Fruit fly (Drosophila melanogaster) whole organism, embryonic: Measurements from ENCODE around the gene CG33695.
A peak's percentile ranks its signal among the peaks of the same experiment; 100 is the strongest.

Experiments
- Aef1 ChIP-seq: fragments of 200-800 bp; sonication (Bioruptor generic); IDR thresholded peaks from 3 replicates; pipeline ENCODE4 v1.3.6; 2022; ENCODE audit warnings: missing biosample characterization, missing genetic modification characterization
- B-H2 ChIP-seq: fragments of 200-800 bp; sonication (Bioruptor generic); optimal IDR thresholded peaks from 2 replicates; lab custom pipeline; 2018; ENCODE audit warnings: missing biosample characterization, mild to moderate bottlenecking, missing genetic modification characterization
- BEAF-32 ChIP-seq: fragments of 200-800 bp; sonication (Bioruptor generic); optimal IDR thresholded peaks from 3 replicates; lab custom pipeline; 2017; ENCODE audit warnings: missing biosample characterization, missing genetic modification characterization, mild to moderate bottlenecking, moderate library complexity, missing genetic modification reagents
- CG10267 ChIP-seq: fragments of 200-800 bp; sonication (Bioruptor generic); optimal IDR thresholded peaks from 2 replicates; lab custom pipeline; 2018; ENCODE audit warnings: missing biosample characterization, mild to moderate bottlenecking, missing genetic modification characterization, moderate library complexity
- CG10366 ChIP-seq: fragments of 200-800 bp; sonication (Bioruptor generic); IDR thresholded peaks from 2 replicates; pipeline ENCODE4 v1.3.6; 2022; ENCODE audit warnings: missing biosample characterization, missing genetic modification characterization
- CG10979 ChIP-seq: fragments of 200-800 bp; sonication (Bioruptor generic); optimal IDR thresholded peaks from 2 replicates; lab custom pipeline; 2018; ENCODE audit warnings: missing biosample characterization, mild to moderate bottlenecking, missing genetic modification characterization, moderate library complexity
- CG11504 ChIP-seq: fragments of 200-800 bp; sonication (Bioruptor generic); optimal IDR thresholded peaks from 3 replicates; lab custom pipeline; 2019; ENCODE audit warnings: missing biosample characterization, mild to moderate bottlenecking, missing genetic modification characterization, moderate library complexity
- CG12659 ChIP-seq: fragments of 200-800 bp; sonication (Bioruptor generic); optimal IDR thresholded peaks from 3 replicates; lab custom pipeline; 2017; ENCODE audit warnings: mild to moderate bottlenecking, missing biosample characterization, missing genetic modification reagents, missing genetic modification characterization
- CG13424 ChIP-seq: fragments of 200-800 bp; sonication (Bioruptor generic); optimal IDR thresholded peaks from 2 replicates; lab custom pipeline; 2019; ENCODE audit warnings: missing biosample characterization, mild to moderate bottlenecking, missing genetic modification characterization, moderate library complexity
- CG13624 ChIP-seq: fragments of 200-800 bp; sonication (Bioruptor generic); optimal IDR thresholded peaks from 2 replicates; lab custom pipeline; 2016; ENCODE audit warnings: missing biosample characterization, missing genetic modification characterization
- CG15514 ChIP-seq: fragments of 200-800 bp; sonication (Bioruptor generic); optimal IDR thresholded peaks from 3 replicates; lab custom pipeline; 2017; ENCODE audit warnings: missing biosample characterization, missing genetic modification characterization, mild to moderate bottlenecking, moderate library complexity, missing genetic modification reagents
- CG1602 ChIP-seq: fragments of 200-800 bp; sonication (Bioruptor generic); optimal IDR thresholded peaks from 3 replicates; lab custom pipeline; 2016; ENCODE audit warnings: missing biosample characterization, missing genetic modification characterization
- CG1603 ChIP-seq: fragments of 200-800 bp; sonication (Bioruptor generic); optimal IDR thresholded peaks from 2 replicates; lab custom pipeline; 2019; ENCODE audit warnings: missing biosample characterization, mild to moderate bottlenecking, missing genetic modification characterization, moderate library complexity
- CG2875 ChIP-seq: fragments of 200-800 bp; sonication (Bioruptor generic); optimal IDR thresholded peaks from 2 replicates; lab custom pipeline; 2017; ENCODE audit warnings: missing biosample characterization, mild to moderate bottlenecking, missing genetic modification characterization, missing genetic modification reagents
- CG30403 ChIP-seq: fragments of 200-800 bp; sonication (Bioruptor generic); optimal IDR thresholded peaks from 3 replicates; lab custom pipeline; 2016; ENCODE audit warnings: missing biosample characterization, missing genetic modification characterization
- CG3726 ChIP-seq: fragments of 200-800 bp; sonication (Bioruptor generic); IDR thresholded peaks from 3 replicates; pipeline ENCODE4, ENCODE4 v1.3.6; 2022; ENCODE audit warnings: missing biosample characterization, missing genetic modification characterization
- CG4617 ChIP-seq: fragments of 200-800 bp; sonication (Bioruptor generic); optimal IDR thresholded peaks from 3 replicates; lab custom pipeline; 2016; ENCODE audit warnings: missing biosample characterization, missing genetic modification characterization, borderline replicate concordance
- CG6683 ChIP-seq: fragments of 200-800 bp; sonication (Bioruptor generic); optimal IDR thresholded peaks from 2 replicates; lab custom pipeline; 2017; ENCODE audit warnings: missing biosample characterization, mild to moderate bottlenecking, missing genetic modification characterization, missing genetic modification reagents
- CG7271 ChIP-seq: fragments of 200-800 bp; sonication (Bioruptor generic); optimal IDR thresholded peaks from 2 replicates; lab custom pipeline; 2018; ENCODE audit warnings: missing biosample characterization, mild to moderate bottlenecking, missing genetic modification characterization, moderate library complexity
- CG8359 ChIP-seq: fragments of 200-800 bp; sonication (Bioruptor generic); optimal IDR thresholded peaks from 2 replicates; lab custom pipeline; 2017; ENCODE audit warnings: missing biosample characterization, mild to moderate bottlenecking, missing genetic modification characterization, borderline replicate concordance
- CG9817 ChIP-seq: fragments of 200-800 bp; sonication (Bioruptor generic); optimal IDR thresholded peaks from 2 replicates; lab custom pipeline; 2018; ENCODE audit warnings: missing biosample characterization, mild to moderate bottlenecking, missing genetic modification characterization, moderate library complexity
- CoRest ChIP-seq: fragments of 200-800 bp; sonication (Bioruptor generic); optimal IDR thresholded peaks from 3 replicates; lab custom pipeline; 2018; ENCODE audit warnings: missing biosample characterization, mild to moderate bottlenecking, missing genetic modification characterization, moderate library complexity
- Dp ChIP-seq: fragments of 200-800 bp; sonication (Bioruptor generic); optimal IDR thresholded peaks from 2 replicates; lab custom pipeline; 2018; ENCODE audit warnings: missing biosample characterization, mild to moderate bottlenecking, missing genetic modification characterization, moderate library complexity
- GATAe ChIP-seq: fragments of 200-800 bp; sonication (Bioruptor generic); conservative IDR thresholded peaks from 2 replicates; pipeline ENCODE4 v1.3.6; 2022; ENCODE audit warnings: missing biosample characterization, missing genetic modification characterization
- Gug ChIP-seq: fragments of 200-800 bp; sonication (Bioruptor generic); IDR thresholded peaks from 4 replicates; pipeline ENCODE4 v1.3.6; 2022; ENCODE audit warnings: missing biosample characterization, missing genetic modification characterization
- MESR4 ChIP-seq: fragments of 200-800 bp; sonication (Bioruptor generic); optimal IDR thresholded peaks from 2 replicates; lab custom pipeline; 2018; ENCODE audit warnings: missing biosample characterization, mild to moderate bottlenecking, missing genetic modification characterization, moderate library complexity
- PHDP ChIP-seq: fragments of 200-800 bp; sonication (Bioruptor generic); optimal IDR thresholded peaks from 3 replicates; lab custom pipeline; 2018; ENCODE audit warnings: missing biosample characterization, mild to moderate bottlenecking, missing genetic modification characterization, moderate library complexity
- Sox100B ChIP-seq: fragments of 200-800 bp; sonication (Bioruptor generic); optimal IDR thresholded peaks from 3 replicates; lab custom pipeline; 2018; ENCODE audit warnings: missing biosample characterization, mild to moderate bottlenecking, missing genetic modification characterization
- Spps ChIP-seq: fragments of 200-800 bp; sonication (Bioruptor generic); optimal IDR thresholded peaks from 2 replicates; lab custom pipeline; 2018; ENCODE audit warnings: missing biosample characterization, mild to moderate bottlenecking, missing genetic modification characterization
- Tbp ChIP-seq: fragments of >200 bp; optimal IDR thresholded peaks from 2 replicates; lab custom pipeline; 2018; ENCODE audit warnings: missing biosample characterization, missing genetic modification characterization
- Trl ChIP-seq, 3 experiments: fragments of >200 bp in 2 of 3; fragments of 200-800 bp in 1 of 3; sonication (Bioruptor generic) in 1 of 3; optimal IDR thresholded peaks; 2 replicates in 1 of 3; 3 replicates in 2 of 3; lab custom pipeline; 2016 to 2017; ENCODE audit warnings: missing biosample characterization in 1 of 3, missing genetic modification characterization in 1 of 3
- YL-1 ChIP-seq: fragments of 200-800 bp; sonication (Bioruptor generic); optimal IDR thresholded peaks from 3 replicates; lab custom pipeline; 2017; ENCODE audit warnings: missing biosample characterization, mild to moderate bottlenecking, missing genetic modification characterization
- ac ChIP-seq: fragments of 200-800 bp; sonication (Bioruptor generic); optimal IDR thresholded peaks from 3 replicates; lab custom pipeline; 2017; ENCODE audit warnings: missing biosample characterization, mild to moderate bottlenecking, missing genetic modification characterization
- al ChIP-seq: fragments of 200-800 bp; sonication (Bioruptor generic); IDR thresholded peaks from 2 replicates; pipeline ENCODE4 v1.3.6; 2022; ENCODE audit warnings: missing biosample characterization, missing genetic modification characterization
- amos ChIP-seq: fragments of 200-800 bp; sonication (Bioruptor generic); IDR thresholded peaks from 2 replicates; pipeline ENCODE4 v1.3.6; 2022; ENCODE audit warnings: missing biosample characterization, missing genetic modification characterization; ENCODE audit not compliant: partially characterized antibody
- ap ChIP-seq: fragments of 200-800 bp; sonication (Bioruptor generic); IDR thresholded peaks from 2 replicates; pipeline ENCODE4 v1.3.6; 2022; ENCODE audit warnings: missing biosample characterization, missing genetic modification characterization
- ato ChIP-seq: fragments of 200-800 bp; sonication (Bioruptor generic); IDR thresholded peaks from 2 replicates; pipeline ENCODE4 v1.3.6; 2022; ENCODE audit warnings: missing biosample characterization, missing genetic modification characterization; ENCODE audit not compliant: partially characterized antibody
- bsh ChIP-seq, 2 experiments: fragments of 200-800 bp; sonication (Bioruptor generic); optimal IDR thresholded peaks; 2 replicates each; lab custom pipeline; 2017 to 2018; ENCODE audit warnings: mild to moderate bottlenecking in 2 of 2, missing biosample characterization in 2 of 2, missing genetic modification characterization in 2 of 2, moderate library complexity in 1 of 2
- gce ChIP-seq: fragments of 200-800 bp; sonication (Bioruptor generic); IDR thresholded peaks from 3 replicates; pipeline ENCODE4 v1.3.6; 2022; ENCODE audit warnings: missing biosample characterization, missing genetic modification characterization
- her ChIP-seq: fragments of 200-800 bp; sonication (Bioruptor generic); optimal IDR thresholded peaks from 2 replicates; lab custom pipeline; 2016; ENCODE audit warnings: missing biosample characterization, missing genetic modification characterization
- jing ChIP-seq: fragments of 200-800 bp; sonication (Bioruptor generic); optimal IDR thresholded peaks from 2 replicates; lab custom pipeline; 2018; ENCODE audit warnings: missing biosample characterization, mild to moderate bottlenecking, missing genetic modification characterization
- knrl ChIP-seq: fragments of 200-800 bp; sonication (Bioruptor generic); IDR thresholded peaks from 3 replicates; pipeline ENCODE4 v1.3.6; 2022; ENCODE audit warnings: missing biosample characterization, missing genetic modification characterization; ENCODE audit not compliant: partially characterized antibody
- nerfin-1 ChIP-seq: fragments of 200-800 bp; sonication (Bioruptor generic); optimal IDR thresholded peaks from 3 replicates; lab custom pipeline; 2019; ENCODE audit warnings: missing biosample characterization, mild to moderate bottlenecking, missing genetic modification characterization, moderate library complexity
- phol ChIP-seq: fragments of 200-800 bp; sonication (Bioruptor generic); optimal IDR thresholded peaks from 3 replicates; lab custom pipeline; 2018; ENCODE audit warnings: missing biosample characterization, mild to moderate bottlenecking, missing genetic modification characterization, moderate library complexity
- sens ChIP-seq: fragments of 200-800 bp; sonication (Bioruptor generic); peaks from one replicate; lab custom pipeline; 2016; ENCODE audit warnings: missing biosample characterization, missing genetic modification characterization
- sna ChIP-seq: fragments of 200-800 bp; sonication (Bioruptor generic); IDR thresholded peaks from 2 replicates; pipeline ENCODE4 v1.3.6; 2022; ENCODE audit warnings: missing biosample characterization, missing genetic modification characterization; ENCODE audit not compliant: partially characterized antibody
- sob ChIP-seq: fragments of 200-800 bp; sonication (Bioruptor generic); IDR thresholded peaks from 2 replicates; pipeline ENCODE4 v1.3.6; 2022; ENCODE audit warnings: missing biosample characterization, missing genetic modification characterization
- tll ChIP-seq, 2 experiments: fragments of 200-800 bp in 1 of 2; fragments of >200 bp in 1 of 2; sonication (Bioruptor generic) in 1 of 2; optimal IDR thresholded peaks; 2 replicates each; lab custom pipeline; 2017 to 2019; ENCODE audit warnings: missing biosample characterization in 2 of 2, missing genetic modification characterization in 2 of 2, mild to moderate bottlenecking in 1 of 2, moderate library complexity in 1 of 2
- trem ChIP-seq: fragments of 200-800 bp; optimal IDR thresholded peaks from 3 replicates; lab custom pipeline; 2019; ENCODE audit warnings: missing biosample characterization, mild to moderate bottlenecking, missing genetic modification characterization, moderate library complexity

Gene CG33695

dm6 chr2L:11280090-11280489 is 2.3 kb downstream of the CG33695 start, which contains the start of gene Ppt2 (continued):
- TF ChIP-seq Dp (GFP tag; lab: Kevin White, UChicago) (peak; percentile 91), CG15514 (peak; percentile 64), tll (GFP tag; optimal IDR thresholded peaks at IDR 0.05; lab: Kevin White, UChicago) (no peak), GATAe (GFP tag; lab: Robert Waterston, UW) (peak; percentile 34; the same call in 1 of the 2 replicates), al (GFP tag; lab: Robert Waterston, UW) (no peak), CG8359 (GFP tag; lab: Kevin White, UChicago) (no peak), phol (tag; lab: Kevin White, UChicago) (peak; percentile 31), CG11504 (tag; lab: Kevin White, UChicago) (no peak), Tbp (GFP tag; lab: Kevin White, UChicago) (no peak), CG13624 (GFP tag; lab: Kevin White, UChicago) (peak; percentile 44), trem (tag; lab: Kevin White, UChicago) (peak; percentile 24), gce (GFP tag; lab: Robert Waterston, UW) (no peak), ato (GFP tag; lab: Robert Waterston, UW) (no peak), her (GFP tag; lab: Kevin White, UChicago) (peak; percentile 100), sob (GFP tag; lab: Robert Waterston, UW) (peak; percentile 52; the same call in 1 of the 2 replicates), ac (GFP tag; lab: Kevin White, UChicago) (no peak), CG1603 (tag; lab: Kevin White, UChicago) (peak; percentile 77), CG3726 (GFP tag; lab: Robert Waterston, UW) (no peak), CG30403 (GFP tag; lab: Kevin White, UChicago) (no peak), Trl (optimal IDR thresholded peaks at IDR 0.05; lab: Kevin White, UChicago) (no peak), Trl (GFP tag; optimal IDR thresholded peaks at IDR 0.05; lab: Kevin White, UChicago) (no peak), BEAF-32 (GFP tag; lab: Kevin White, UChicago) (peak; percentile 32), Sox100B (GFP tag; lab: Kevin White, UChicago) (no peak), nerfin-1 (tag; lab: Kevin White, UChicago) (no peak), CoRest (tag; lab: Kevin White, UChicago) (no peak), CG1602 (GFP tag; lab: Kevin White, UChicago) (no peak), PHDP (no peak), MESR4 (GFP tag; lab: Kevin White, UChicago) (peak; percentile 76), jing (GFP tag; lab: Kevin White, UChicago) (no peak), Spps (tag; lab: Kevin White, UChicago) (no peak), CG7271 (no peak), CG10979 (no peak), CG9817 (tag; lab: Kevin White, UChicago) (no peak), CG10267 (peak; percentile 28), bsh (GFP tag; optimal IDR thresholded peaks at IDR 0.05; lab: Kevin White, UChicago) (no peak), CG10366 (GFP tag; lab: Robert Waterston, UW) (no peak), ap (GFP tag; lab: Robert Waterston, UW) (no peak), B-H2 (GFP tag; lab: Kevin White, UChicago) (no peak), Gug (no peak), CG2875 (GFP tag; lab: Kevin White, UChicago) (no peak), Aef1 (peak; percentile 52; the same call in 1 of the 3 replicates), CG4617 (GFP tag; lab: Kevin White, UChicago) (peak; percentile 71), YL-1 (GFP tag; lab: Kevin White, UChicago) (peak; percentile 82), CG6683 (GFP tag; lab: Kevin White, UChicago) (no peak), CG12659 (peak; percentile 49), CG13424 (no peak), sens (GFP tag; lab: Kevin White, UChicago) (peak; percentile 57), amos (GFP tag; lab: Robert Waterston, UW) (peak; percentile 25; the same call in 1 of the 2 replicates), sna (no peak), knrl (GFP tag; lab: Robert Waterston, UW) (no peak; the same call in 2 of the 3 replicates)
